Worm (Caenorhabditis elegans): ENCODE measurements around the gene C17F4.12.

DNA sequence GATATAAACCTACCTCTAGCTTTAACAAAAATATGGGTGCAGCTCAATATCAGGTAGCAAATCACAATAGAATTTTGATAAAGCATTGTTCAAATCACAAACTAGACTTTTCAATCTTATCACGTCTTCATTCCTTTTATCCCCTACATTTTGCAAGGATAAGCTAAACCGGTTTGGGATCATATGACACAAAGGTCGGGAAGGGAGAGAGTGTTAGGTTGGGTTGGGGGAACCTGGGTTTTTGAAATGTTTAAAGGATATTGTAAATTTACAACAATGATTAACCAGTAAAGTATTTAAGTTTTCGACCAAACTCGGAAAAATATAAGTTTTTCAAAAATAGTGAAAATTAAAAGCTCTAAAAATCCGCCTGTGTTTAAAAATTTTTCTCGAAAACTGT, at the start of gene C17F4.12:
- TF ChIP-seq ztf-29 (GFP tag; IDR thresholded peaks at IDR 0.05), result no peak
- no peak for TF ChIP-seq T22C8.4 (GFP tag; IDR thresholded peaks at IDR 0.05)
- TF ChIP-seq med-1 (GFP tag; optimal IDR thresholded peaks at IDR 0.05; ENCODE audit: insufficient read depth), result no peak
- no peak for TF ChIP-seq klf-2 (GFP tag; conservative IDR thresholded peaks at IDR 0.05)
- TF ChIP-seq flt-1 (GFP tag; IDR thresholded peaks at IDR 0.05), result no peak
- TF ChIP-seq tab-1 (GFP tag; IDR thresholded peaks at IDR 0.05), result no peak
- TF ChIP-seq cog-1 (tag; optimal IDR thresholded peaks at IDR 0.05), result no peak
